Worm (Caenorhabditis elegans) whole organism, L4/young adult: Measurements from ENCODE around the gene F26F2.1.

Source experiments
- W03F9.2 ChIP-seq: fragments of 150-350 bp; optimal IDR thresholded peaks from 2 replicates; lab custom pipeline; 2014; ENCODE audit warnings: missing biosample characterization, missing genetic modification characterization
- dao-5 ChIP-seq: sonication (generic microtip); optimal IDR thresholded peaks from 2 replicates; lab custom pipeline; 2016; ENCODE audit warnings: missing genotype, missing genetic modification characterization, moderate library complexity, missing compliant biosample characterization
- him-1 ChIP-seq: sonication (generic microtip); optimal IDR thresholded peaks from 2 replicates; lab custom pipeline; 2016; ENCODE audit warnings: missing genotype, missing genetic modification reagents, missing genetic modification characterization, missing compliant biosample characterization

DNA sequence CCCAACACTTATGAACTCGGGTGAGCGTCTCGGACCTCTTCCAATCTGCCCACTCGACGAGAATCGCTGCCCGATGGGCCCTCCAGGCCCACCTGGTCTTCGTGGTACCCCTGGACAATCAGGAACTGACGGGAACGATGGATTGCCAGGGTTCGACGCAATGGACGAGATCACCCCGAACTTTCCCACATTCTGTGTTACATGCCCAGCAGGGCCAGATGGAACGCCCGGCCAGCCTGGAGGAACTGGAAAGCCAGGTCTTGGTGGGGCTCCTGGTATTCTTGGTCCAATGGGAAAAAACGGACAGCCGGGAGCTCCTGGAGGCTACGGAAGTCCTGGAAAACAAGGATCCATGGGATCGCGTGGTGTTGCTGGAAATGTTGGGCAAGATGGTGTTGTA, 39.0 kb upstream of the F26F2.1 start:
- TF ChIP-seq dao-5 (tag; lab: Kevin White, UChicago) (no peak), him-1 (tag; lab: Kevin White, UChicago) (no peak), W03F9.2 (tag; lab: Kevin White, UChicago) (no peak)
